Fruit fly (Drosophila melanogaster) whole organism, embryonic: ENCODE measurements around the gene CG11723.

Source experiments
- Abd-B ChIP-seq: fragments of 200-800 bp; sonication (Bioruptor generic); optimal IDR thresholded peaks from 2 replicates; lab custom pipeline; 2018; ENCODE audit warnings: missing biosample characterization, mild to moderate bottlenecking, missing genetic modification characterization, moderate library complexity
- CG10654 ChIP-seq: fragments of 200-800 bp; sonication (Bioruptor generic); optimal IDR thresholded peaks from 2 replicates; lab custom pipeline; 2016; ENCODE audit warnings: missing biosample characterization, missing genetic modification characterization
- CG11398 ChIP-seq: fragments of 200-800 bp; sonication (Bioruptor generic); optimal IDR thresholded peaks from 2 replicates; lab custom pipeline; 2016; ENCODE audit warnings: missing biosample characterization, missing genetic modification characterization
- CG16779 ChIP-seq: fragments of 200-800 bp; sonication (Bioruptor generic); IDR thresholded peaks from 2 replicates; pipeline ENCODE4 v1.3.6; 2022; ENCODE audit warnings: missing biosample characterization, missing genetic modification characterization
- CG17829 ChIP-seq: fragments of 200-800 bp; optimal IDR thresholded peaks from 2 replicates; lab custom pipeline; 2019; ENCODE audit warnings: missing biosample characterization, mild to moderate bottlenecking, missing genetic modification characterization, moderate library complexity
- CG18262 ChIP-seq: fragments of 200-800 bp; optimal IDR thresholded peaks from 3 replicates; lab custom pipeline; 2019; ENCODE audit warnings: missing biosample characterization, mild to moderate bottlenecking, missing genetic modification characterization, moderate library complexity
- CG18476 ChIP-seq: fragments of 200-800 bp; sonication (Bioruptor generic); optimal IDR thresholded peaks from 2 replicates; lab custom pipeline; 2016; ENCODE audit warnings: missing biosample characterization, mild to moderate bottlenecking, missing genetic modification characterization
- CG2129 ChIP-seq: fragments of 200-800 bp; sonication (Bioruptor generic); IDR thresholded peaks from 2 replicates; pipeline ENCODE4 v1.3.6; 2022; ENCODE audit warnings: missing biosample characterization, missing genetic modification characterization; ENCODE audit not compliant: partially characterized antibody
- CG30403 ChIP-seq: fragments of 200-800 bp; sonication (Bioruptor generic); optimal IDR thresholded peaks from 3 replicates; lab custom pipeline; 2016; ENCODE audit warnings: missing biosample characterization, missing genetic modification characterization
- CG31388 ChIP-seq: fragments of 200-800 bp; sonication (Bioruptor generic); optimal IDR thresholded peaks from 2 replicates; lab custom pipeline; 2016; ENCODE audit warnings: missing biosample characterization, missing genetic modification characterization
- CG4424 ChIP-seq: fragments of 200-800 bp; sonication (Bioruptor generic); optimal IDR thresholded peaks from 3 replicates; lab custom pipeline; 2016; ENCODE audit warnings: missing biosample characterization, missing genetic modification characterization
- CG4820 ChIP-seq: fragments of 200-800 bp; sonication (Bioruptor generic); optimal IDR thresholded peaks from 3 replicates; lab custom pipeline; 2016; ENCODE audit warnings: missing biosample characterization, missing genetic modification characterization
- CG5953 ChIP-seq: fragments of 200-800 bp; sonication (Bioruptor generic); IDR thresholded peaks from 2 replicates; pipeline ENCODE4 v1.3.6; 2022; ENCODE audit warnings: missing biosample characterization, missing genetic modification characterization
- Dbx ChIP-seq: fragments of 200-800 bp; sonication (Bioruptor generic); IDR thresholded peaks from 3 replicates; pipeline ENCODE4 v1.3.6; 2022; ENCODE audit warnings: missing biosample characterization, missing genetic modification characterization
- Ets65A ChIP-seq: fragments of 200-800 bp; sonication (Bioruptor generic); peaks from one replicate; lab custom pipeline; 2016; ENCODE audit warnings: missing biosample characterization, missing genetic modification characterization
- HLHmδ ChIP-seq: fragments of 200-800 bp; sonication (Bioruptor generic); optimal IDR thresholded peaks from 2 replicates; lab custom pipeline; 2018; ENCODE audit warnings: missing biosample characterization, mild to moderate bottlenecking, missing genetic modification characterization, moderate library complexity
- Hand ChIP-seq: fragments of 200-800 bp; sonication (Bioruptor generic); optimal IDR thresholded peaks from 2 replicates; lab custom pipeline; 2017; ENCODE audit warnings: mild to moderate bottlenecking, missing biosample characterization, missing genetic modification reagents, missing genetic modification characterization
- Hr3 ChIP-seq: fragments of 200-800 bp; sonication (Bioruptor generic); optimal IDR thresholded peaks from 3 replicates; lab custom pipeline; 2016; ENCODE audit warnings: missing biosample characterization, missing genetic modification characterization
- Hsf ChIP-seq: fragments of 200-800 bp; sonication (Bioruptor generic); optimal IDR thresholded peaks from 3 replicates; lab custom pipeline; 2016; ENCODE audit warnings: missing biosample characterization, missing genetic modification characterization
- Kr ChIP-seq: fragments of 200-800 bp; sonication (Bioruptor generic); optimal IDR thresholded peaks from 2 replicates; lab custom pipeline; 2017; ENCODE audit warnings: missing biosample characterization, mild to moderate bottlenecking, missing genetic modification characterization
- Ptx1 ChIP-seq: fragments of 200-800 bp; sonication (Bioruptor generic); IDR thresholded peaks from 2 replicates; pipeline ENCODE4 v1.3.6; 2022; ENCODE audit warnings: missing biosample characterization, missing genetic modification characterization
- Sin3A ChIP-seq: fragments of >200 bp; optimal IDR thresholded peaks from 2 replicates; lab custom pipeline; 2018
- Sox102F ChIP-seq: fragments of 200-800 bp; sonication (Bioruptor generic); optimal IDR thresholded peaks from 2 replicates; lab custom pipeline; 2018; ENCODE audit warnings: missing biosample characterization, mild to moderate bottlenecking, missing genetic modification characterization, moderate library complexity
- Sry-β ChIP-seq: fragments of 200-800 bp; sonication (Bioruptor generic); optimal IDR thresholded peaks from 2 replicates; lab custom pipeline; 2018; ENCODE audit warnings: missing biosample characterization, mild to moderate bottlenecking, missing genetic modification characterization, moderate library complexity
- ap ChIP-seq: fragments of 200-800 bp; sonication (Bioruptor generic); IDR thresholded peaks from 2 replicates; pipeline ENCODE4 v1.3.6; 2022; ENCODE audit warnings: missing biosample characterization, missing genetic modification characterization
- ash1 ChIP-seq: fragments of 200-800 bp; sonication (Bioruptor generic); optimal IDR thresholded peaks from 2 replicates; lab custom pipeline; 2018; ENCODE audit warnings: missing biosample characterization, mild to moderate bottlenecking, missing genetic modification characterization
- ci ChIP-seq: fragments of 200-800 bp; sonication (Bioruptor generic); IDR thresholded peaks from 3 replicates; pipeline ENCODE4 v1.3.6; 2022; ENCODE audit warnings: missing biosample characterization, missing genetic modification characterization
- croc ChIP-seq: fragments of 200-800 bp; sonication (Bioruptor generic); conservative IDR thresholded peaks from 3 replicates; pipeline ENCODE4 v1.3.6; 2022; ENCODE audit warnings: missing biosample characterization, missing genetic modification characterization
- crol ChIP-seq: fragments of 200-800 bp; sonication (Bioruptor generic); IDR thresholded peaks from 2 replicates; pipeline ENCODE4 v1.3.6; 2022; ENCODE audit warnings: missing biosample characterization, missing genetic modification characterization
- dmrt99B ChIP-seq: fragments of 200-800 bp; sonication (Bioruptor generic); optimal IDR thresholded peaks from 2 replicates; lab custom pipeline; 2018; ENCODE audit warnings: missing biosample characterization, mild to moderate bottlenecking, missing genetic modification characterization, moderate library complexity
- emc ChIP-seq: fragments of 200-800 bp; sonication (Bioruptor generic); optimal IDR thresholded peaks from 2 replicates; lab custom pipeline; 2016; ENCODE audit warnings: missing biosample characterization, missing genetic modification characterization
- fd3F ChIP-seq: fragments of 200-800 bp; sonication (Bioruptor generic); optimal IDR thresholded peaks from 2 replicates; lab custom pipeline; 2018; ENCODE audit warnings: missing biosample characterization, mild to moderate bottlenecking, missing genetic modification characterization, moderate library complexity
- ftz-f1 ChIP-seq: fragments of 200-800 bp; sonication (Bioruptor generic); optimal IDR thresholded peaks from 2 replicates; lab custom pipeline; 2016; ENCODE audit warnings: missing biosample characterization, missing genetic modification characterization
- grau ChIP-seq: fragments of 200-800 bp; optimal IDR thresholded peaks from 3 replicates; lab custom pipeline; 2019; ENCODE audit warnings: missing biosample characterization, mild to moderate bottlenecking, missing genetic modification characterization, moderate library complexity
- hkb ChIP-seq, 2 experiments: fragments of 200-800 bp in 1 of 2; fragments of >200 bp in 1 of 2; sonication (Bioruptor generic) in 1 of 2; IDR thresholded peaks in 1 of 2; optimal IDR thresholded peaks in 1 of 2; 2 replicates each; pipeline versions ENCODE4 v1.3.6 to Lab custom; 2017 to 2022; ENCODE audit warnings: missing biosample characterization in 1 of 2, missing genetic modification characterization in 1 of 2
- klu ChIP-seq: fragments of 200-800 bp; sonication (Bioruptor generic); IDR thresholded peaks from 2 replicates; pipeline ENCODE4 v1.3.6; 2022; ENCODE audit warnings: missing biosample characterization, missing genetic modification characterization
- lbe ChIP-seq: fragments of 200-800 bp; sonication (Bioruptor generic); optimal IDR thresholded peaks from 2 replicates; lab custom pipeline; 2016; ENCODE audit warnings: missing biosample characterization, mild to moderate bottlenecking, missing genetic modification characterization
- onecut ChIP-seq: fragments of 200-800 bp; sonication (Bioruptor generic); IDR thresholded peaks from 2 replicates; pipeline ENCODE4 v1.3.6; 2022; ENCODE audit warnings: missing biosample characterization, missing genetic modification characterization
- pan ChIP-seq, 4 experiments: fragments of >200 bp in 3 of 4; fragments of 200-800 bp in 1 of 4; sonication (Bioruptor generic) in 1 of 4; optimal IDR thresholded peaks in 3 of 4; IDR thresholded peaks in 1 of 4; 2 replicates each; pipeline versions ENCODE4 v1.3.6 to Lab custom; 2017 to 2022; ENCODE audit warnings: missing biosample characterization in 2 of 4, missing genetic modification characterization in 2 of 4, mixed read lengths in 1 of 4
- slp2 ChIP-seq: fragments of 200-800 bp; sonication (Bioruptor generic); optimal IDR thresholded peaks from 2 replicates; lab custom pipeline; 2016; ENCODE audit warnings: missing biosample characterization, missing genetic modification characterization
- sob ChIP-seq: fragments of 200-800 bp; sonication (Bioruptor generic); IDR thresholded peaks from 2 replicates; pipeline ENCODE4 v1.3.6; 2022; ENCODE audit warnings: missing biosample characterization, missing genetic modification characterization
- tap ChIP-seq: fragments of 200-800 bp; optimal IDR thresholded peaks from 3 replicates; lab custom pipeline; 2019; ENCODE audit warnings: missing biosample characterization, mild to moderate bottlenecking, missing genetic modification characterization, moderate library complexity
- tin ChIP-seq: fragments of 200-800 bp; sonication (Bioruptor generic); optimal IDR thresholded peaks from 3 replicates; lab custom pipeline; 2016; ENCODE audit warnings: missing biosample characterization, missing genetic modification characterization
- tna ChIP-seq: fragments of 200-800 bp; sonication (Bioruptor generic); IDR thresholded peaks from 2 replicates; pipeline ENCODE4 v1.3.6; 2022; ENCODE audit warnings: missing biosample characterization, missing genetic modification characterization; ENCODE audit not compliant: partially characterized antibody
- ttk ChIP-seq: fragments of 200-800 bp; sonication (Bioruptor generic); IDR thresholded peaks from 2 replicates; pipeline ENCODE4 v2.1.2; 2022; ENCODE audit warnings: missing biosample characterization, missing genetic modification characterization
- tup ChIP-seq: fragments of 200-800 bp; sonication (Bioruptor generic); optimal IDR thresholded peaks from 2 replicates; lab custom pipeline; 2016; ENCODE audit warnings: missing biosample characterization, mild to moderate bottlenecking, missing genetic modification characterization, moderate library complexity
- wek ChIP-seq: fragments of 200-800 bp; sonication (Bioruptor generic); optimal IDR thresholded peaks from 3 replicates; lab custom pipeline; 2018; ENCODE audit warnings: missing biosample characterization, mild to moderate bottlenecking, missing genetic modification characterization, moderate library complexity
- zen ChIP-seq: fragments of 200-800 bp; sonication (Bioruptor generic); optimal IDR thresholded peaks from 3 replicates; lab custom pipeline; 2018; ENCODE audit warnings: missing biosample characterization, mild to moderate bottlenecking, missing genetic modification characterization, moderate library complexity

CG11723 gene

DNA sequence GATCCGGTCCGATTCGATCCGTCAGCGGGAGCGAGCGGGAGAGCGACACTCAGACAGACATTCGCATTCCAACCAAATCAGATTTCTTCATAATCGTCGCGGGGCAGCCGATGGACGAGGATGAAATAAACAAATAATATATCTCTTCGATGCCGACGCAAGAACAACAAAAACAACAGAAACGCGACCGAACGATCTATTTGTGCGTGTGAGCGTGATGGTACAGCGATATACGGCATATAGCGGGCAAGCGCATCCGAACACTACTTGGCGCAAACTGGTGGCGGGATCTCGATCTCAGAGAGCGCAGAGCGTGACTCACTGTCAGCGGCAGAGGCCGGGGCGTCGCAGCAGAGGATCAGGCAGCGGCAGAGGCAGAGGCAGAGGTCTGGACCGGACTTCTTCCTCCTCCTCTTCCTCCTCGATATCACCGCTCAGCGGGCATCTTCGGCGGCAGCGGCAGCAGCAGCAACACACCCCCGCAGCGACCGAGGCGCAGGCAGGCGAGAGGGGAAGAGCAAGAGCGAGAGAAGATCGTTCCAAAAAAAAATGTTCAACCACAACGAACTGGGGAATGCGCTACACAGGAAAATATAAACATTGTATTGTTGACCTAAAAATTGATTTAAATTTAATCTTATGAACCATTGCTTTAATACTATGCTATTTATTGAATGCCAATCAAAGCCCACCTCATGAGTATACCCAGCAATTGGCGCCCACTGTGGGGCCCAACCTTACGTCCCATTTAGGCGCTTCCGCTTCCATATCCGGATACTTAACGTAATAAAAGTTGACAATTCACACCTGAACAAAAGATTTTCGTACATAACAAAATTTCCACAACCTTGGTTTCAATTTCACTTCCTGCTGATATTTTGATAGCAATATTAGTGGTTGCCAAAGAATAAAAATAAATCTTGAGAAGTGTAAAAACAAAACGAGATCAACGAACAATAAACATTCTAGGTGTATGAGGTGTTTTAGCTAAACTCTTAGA is 14.5 kb upstream of the CG11723 start (continued):
- 0 out of 2 replicates have a peak, but pooled peaks have one; percentile 6 for TF ChIP-seq onecut (GFP tag; lab: Robert Waterston, UW)
- no peak for TF ChIP-seq croc (GFP tag; lab: Robert Waterston, UW)
- no peak for TF ChIP-seq tap
- no peak for TF ChIP-seq wek (GFP tag; lab: Kevin White, UChicago)
- TF ChIP-seq sob = peak; percentile 50; the same call in 1 of the 2 replicates
- peak; percentile 48 for TF ChIP-seq HLHmδ
- peak; percentile 93 for TF ChIP-seq Ets65A
- TF ChIP-seq hkb (optimal IDR thresholded peaks at IDR 0.05; lab: Kevin White, UChicago) = no peak
- no peak for TF ChIP-seq hkb (GFP tag; IDR thresholded peaks at IDR 0.05; lab: Robert Waterston, UW)
- peak; percentile 76; the same call in 2 of the 3 replicates for TF ChIP-seq ci (GFP tag; lab: Robert Waterston, UW)
- no peak for TF ChIP-seq emc (GFP tag; lab: Kevin White, UChicago)
- TF ChIP-seq CG17829 (tag; lab: Kevin White, UChicago) = peak; percentile 6
- peak; percentile 31 for TF ChIP-seq slp2 (GFP tag; lab: Kevin White, UChicago)
- no peak for TF ChIP-seq CG2129
- no peak for TF ChIP-seq Dbx
- peak; percentile 63 for TF ChIP-seq CG4424 (GFP tag; lab: Kevin White, UChicago)
- peak; percentile 50 for TF ChIP-seq tin (GFP tag; lab: Kevin White, UChicago)
- TF ChIP-seq CG18262 (tag; lab: Kevin White, UChicago) = peak; percentile 74
- TF ChIP-seq CG4820 (GFP tag; lab: Kevin White, UChicago) = peak; percentile 15
- peak; percentile 100 for TF ChIP-seq crol (GFP tag; lab: Robert Waterston, UW)
- TF ChIP-seq ttk (GFP tag; lab: Robert Waterston, UW) = peak; percentile 54; the same call in 1 of the 2 replicates
- peak; percentile 62 for TF ChIP-seq Sox102F (GFP tag; lab: Kevin White, UChicago)
- TF ChIP-seq grau (tag; lab: Kevin White, UChicago) = peak; percentile 15
- TF ChIP-seq ftz-f1 (GFP tag; lab: Kevin White, UChicago) = peak; percentile 52
- no peak; the same call in 1 of the 2 replicates for TF ChIP-seq Ptx1 (GFP tag; lab: Robert Waterston, UW)
- TF ChIP-seq CG11398 (GFP tag; lab: Kevin White, UChicago) = no peak
- TF ChIP-seq tup (GFP tag; lab: Kevin White, UChicago) = no peak
- TF ChIP-seq CG18476 (GFP tag; lab: Kevin White, UChicago) = peak; percentile 48
- TF ChIP-seq Hsf (GFP tag; lab: Kevin White, UChicago) = peak; percentile 19
- peak; percentile 32 for TF ChIP-seq Hand (GFP tag; lab: Kevin White, UChicago)
- no peak for TF ChIP-seq CG31388
- peak; percentile 73 for TF ChIP-seq CG30403
- TF ChIP-seq fd3F = no peak
- TF ChIP-seq ap = peak; percentile 34; the same call in 1 of the 2 replicates
- peak; percentile 39; the same call in 1 of the 2 replicates for TF ChIP-seq tna
- peak; percentile 63 for TF ChIP-seq Hr3
- TF ChIP-seq dmrt99B (tag; lab: Kevin White, UChicago) = no peak
- TF ChIP-seq CG5953 = no peak
- TF ChIP-seq klu (GFP tag; lab: Robert Waterston, UW) = peak; percentile 90
- TF ChIP-seq CG10654 (GFP tag; lab: Kevin White, UChicago) = no peak
- TF ChIP-seq Abd-B (GFP tag; lab: Kevin White, UChicago) = peak; percentile 9
- no peak for TF ChIP-seq Kr
- no peak for TF ChIP-seq Sry-β
- TF ChIP-seq pan (optimal IDR thresholded peaks at IDR 0.05; lab: Kevin White, UChicago) = no peak
- TF ChIP-seq pan (GFP tag; optimal IDR thresholded peaks at IDR 0.05 in 1 of 2, IDR thresholded peaks at IDR 0.05 in 1 of 2) = peak in 1 of 2 experiments; percentile 39
- TF ChIP-seq zen (tag; lab: Kevin White, UChicago) = no peak
- no peak for TF ChIP-seq Sin3A (lab: Kevin White, UChicago)
- peak; percentile 9 for TF ChIP-seq lbe (GFP tag; lab: Kevin White, UChicago)
- no peak for TF ChIP-seq ash1 (GFP tag; lab: Kevin White, UChicago)
- TF ChIP-seq CG16779 (GFP tag; lab: Robert Waterston, UW) = no peak
